Worm (Caenorhabditis elegans): ENCODE measurements around the gene Y57G7A.2.

DNA sequence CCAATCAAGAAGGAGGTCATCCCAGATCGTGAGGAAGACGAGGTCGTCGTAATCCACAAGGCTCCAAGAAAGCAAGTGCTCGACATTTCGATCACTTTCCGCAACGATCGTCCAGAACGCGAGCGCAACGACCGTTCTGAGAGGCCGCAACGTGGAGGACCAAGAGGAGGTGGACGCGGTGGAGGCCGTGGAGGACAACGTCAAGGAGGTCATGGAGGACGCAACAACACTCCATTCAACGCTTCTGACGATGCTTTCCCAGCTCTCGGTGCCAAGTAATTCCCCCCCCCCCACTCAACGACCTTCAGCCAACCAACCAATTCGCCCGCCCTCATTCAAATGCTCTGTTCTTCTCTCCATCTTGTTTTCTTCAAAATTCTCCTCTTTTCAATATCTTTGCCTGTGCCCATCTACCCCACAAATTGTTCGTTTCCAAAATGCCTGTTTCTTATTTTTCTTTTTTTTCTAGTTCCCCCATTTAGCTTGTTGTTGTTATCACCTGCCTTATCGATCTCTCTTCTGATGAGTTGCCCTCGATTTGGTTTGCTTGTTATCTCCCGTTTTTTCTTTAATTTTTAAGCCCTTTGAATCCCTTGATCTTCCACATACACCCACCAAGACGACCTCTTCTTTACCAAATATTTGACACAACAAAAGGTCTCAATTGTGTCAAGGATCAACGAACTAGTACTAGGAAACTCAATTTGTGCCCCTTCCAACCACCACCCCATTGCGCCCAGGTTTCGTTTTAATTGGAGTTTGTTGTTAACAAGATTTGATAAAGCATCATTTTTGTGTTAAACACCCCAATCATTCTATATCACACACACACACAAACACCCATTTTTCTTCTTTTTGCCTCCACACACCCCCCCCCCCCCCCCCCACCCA, 26.7 kb downstream of the Y57G7A.2 start:
- TF ChIP-seq ces-1 (GFP tag; optimal IDR thresholded peaks at IDR 0.05) = no peak
- no peak; the same call in 1 of the 2 replicates for TF ChIP-seq Y48G9A.11 (GFP tag; IDR thresholded peaks at IDR 0.05)
- TF ChIP-seq unc-62 (GFP tag; optimal IDR thresholded peaks at IDR 0.05 in 1 of 2) = no peak
- no peak for TF ChIP-seq unc-62 (tag; optimal IDR thresholded peaks at IDR 0.05)
- no peak for TF ChIP-seq dmd-6 (GFP tag; IDR thresholded peaks at IDR 0.05)
- TF ChIP-seq nhr-28 (tag; optimal IDR thresholded peaks at IDR 0.05) = no peak
- no peak; the same call in 1 of the 2 replicates for TF ChIP-seq pha-4 (GFP tag; IDR thresholded peaks at IDR 0.05)
- TF ChIP-seq pha-4 (tag; optimal IDR thresholded peaks at IDR 0.05) = no peak
- TF ChIP-seq fos-1 (tag; optimal IDR thresholded peaks at IDR 0.05) = no peak
